Worm (Caenorhabditis elegans) whole organism, L4/young adult: Measurements from ENCODE around the gene cal-7.

ENCODE experiments used
- W03F9.2 ChIP-seq: fragments of 150-350 bp; optimal IDR thresholded peaks from 2 replicates; lab custom pipeline; 2014; ENCODE audit warnings: missing biosample characterization, missing genetic modification characterization
- dao-5 ChIP-seq: sonication (generic microtip); optimal IDR thresholded peaks from 2 replicates; lab custom pipeline; 2016; ENCODE audit warnings: missing genotype, missing genetic modification characterization, moderate library complexity, missing compliant biosample characterization
- him-1 ChIP-seq: sonication (generic microtip); optimal IDR thresholded peaks from 2 replicates; lab custom pipeline; 2016; ENCODE audit warnings: missing genotype, missing genetic modification reagents, missing genetic modification characterization, missing compliant biosample characterization

The cal-7 gene

DNA sequence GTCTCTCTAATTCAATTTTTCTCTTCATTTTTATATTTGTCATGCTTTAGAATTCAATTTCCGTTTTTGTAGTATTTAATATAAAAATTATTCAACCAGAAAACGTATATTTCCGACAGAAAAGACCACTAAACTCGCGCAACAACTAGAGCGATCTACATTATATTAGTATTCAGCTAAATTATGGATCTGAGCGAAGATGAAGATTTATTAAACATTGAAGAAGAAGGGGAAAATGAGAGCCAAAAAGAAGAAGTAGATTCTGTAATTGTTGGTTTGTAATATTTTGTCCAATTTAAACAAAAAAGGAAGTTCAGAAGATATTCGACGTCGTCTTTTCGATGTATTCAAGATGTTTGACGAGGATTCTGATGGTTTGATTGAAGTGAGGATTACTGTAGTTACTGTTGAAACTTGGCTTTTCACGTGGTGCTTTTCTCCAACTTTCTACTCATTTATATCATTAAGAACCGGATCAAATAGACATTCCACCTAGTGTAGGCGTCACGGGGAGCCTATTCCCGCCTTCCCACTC, at the start of gene cal-7:
Gene cal-7, plus strand, starts transcription at position 184 of the 535 bp plus-strand sequence.
- no peak for TF ChIP-seq him-1 (tag; lab: Kevin White, UChicago)
- TF ChIP-seq W03F9.2 (tag; lab: Kevin White, UChicago): no peak
- TF ChIP-seq dao-5 (tag; lab: Kevin White, UChicago): no peak

- TF ChIP-seq him-1 (tag; lab: Kevin White, UChicago) (no peak), W03F9.2 (tag; lab: Kevin White, UChicago) (no peak), dao-5 (tag; lab: Kevin White, UChicago) (no peak)
Observed at ce11 chrV:9685559-9685958, 48.3 kb upstream of the cal-7 start, which contains the start of gene ZK287.4. Gene ZK287.4 (minus strand): TSS chrV:9685659.

- TF ChIP-seq him-1 (tag; lab: Kevin White, UChicago): no peak
- no peak for TF ChIP-seq dao-5 (tag; lab: Kevin White, UChicago)
- no peak for TF ChIP-seq W03F9.2 (tag; lab: Kevin White, UChicago)
Observed at ce11 chrV:9689364-9689763, 44.5 kb upstream of the cal-7 start.

DNA sequence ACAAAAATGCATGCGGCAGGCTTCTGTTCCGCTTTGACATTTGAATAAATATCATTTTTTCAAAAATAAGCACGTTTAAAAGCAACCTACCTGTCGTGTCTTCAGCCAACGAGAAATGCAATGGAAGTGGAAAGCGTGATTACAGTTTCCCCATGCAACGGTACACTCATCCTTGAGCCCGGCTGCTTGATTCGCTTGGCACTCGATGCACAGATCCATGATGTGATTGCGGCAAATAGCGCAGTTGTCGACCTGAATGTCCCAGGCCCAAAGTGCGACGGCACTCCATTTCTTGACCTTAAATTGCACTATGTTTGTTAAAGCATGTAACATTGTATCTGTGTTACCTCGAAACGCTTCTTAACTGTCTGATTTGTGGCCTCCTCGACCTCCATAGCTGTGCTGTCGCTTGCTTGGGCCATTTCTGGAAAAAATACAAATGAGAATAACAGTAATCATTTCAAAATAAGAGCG, 43.8 kb upstream of the cal-7 start, which contains the start of gene rbx-1:
Gene rbx-1, minus strand, starts transcription at position 424 of the 474 bp plus-strand sequence.
- TF ChIP-seq dao-5 (tag; lab: Kevin White, UChicago) (no peak), him-1 (tag; lab: Kevin White, UChicago) (no peak), W03F9.2 (tag; lab: Kevin White, UChicago) (no peak)

DNA sequence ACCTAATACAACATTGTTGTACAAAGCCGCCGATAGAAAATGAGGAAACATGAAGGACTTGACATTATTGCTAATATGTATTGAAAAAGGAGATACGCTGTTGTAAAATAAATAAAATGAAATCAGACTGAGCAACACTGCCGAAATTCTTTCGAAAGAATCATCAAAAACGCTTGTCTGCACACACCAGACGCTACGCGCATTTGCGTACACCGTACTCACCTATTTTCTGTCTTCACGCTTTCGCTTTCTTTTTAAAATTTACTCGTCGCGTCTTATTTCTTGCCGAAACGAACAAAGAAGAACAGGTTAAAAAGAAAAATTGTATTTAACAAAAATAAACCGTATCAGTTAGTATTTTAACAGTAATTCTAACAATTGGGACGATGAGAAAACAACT, 43.2 kb upstream of the cal-7 start:
- TF ChIP-seq W03F9.2 (tag; lab: Kevin White, UChicago): peak; percentile 84
- no peak for TF ChIP-seq him-1 (tag; lab: Kevin White, UChicago)

- TF ChIP-seq W03F9.2 (tag; lab: Kevin White, UChicago) (no peak), him-1 (tag; lab: Kevin White, UChicago) (peak; percentile 4)
Observed at ce11 chrV:9692109-9692581, 41.8 kb upstream of the cal-7 start, which contains the start of gene ztf-9. Gene ztf-9 (minus strand): TSS chrV:9692159.

DNA sequence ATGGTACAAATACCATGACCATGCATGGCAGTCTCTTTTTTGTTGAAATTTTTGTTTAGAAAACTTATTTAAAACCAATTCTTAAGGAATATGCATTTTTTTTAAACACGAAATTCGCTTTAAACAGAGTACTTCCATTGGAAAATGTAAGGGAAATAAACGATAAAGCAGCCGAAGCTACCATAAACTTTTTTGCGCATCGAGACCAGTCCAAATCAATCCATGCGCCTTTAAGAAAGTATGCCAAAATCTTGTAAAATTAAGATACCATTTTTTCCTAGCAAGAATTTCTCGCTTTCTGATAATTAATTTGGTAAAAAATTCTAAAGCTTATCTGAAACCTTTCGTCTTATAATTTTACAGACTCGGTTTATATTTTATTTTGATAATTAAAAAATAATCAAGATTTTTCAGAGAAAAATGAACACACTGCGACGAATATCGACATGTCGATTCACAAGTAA, 41.2 kb upstream of the cal-7 start, which contains the start of gene ZK287.7:
Gene ZK287.7, plus strand, starts transcription at position 414 of the 464 bp plus-strand sequence.
- no peak for TF ChIP-seq W03F9.2 (tag; lab: Kevin White, UChicago)
- TF ChIP-seq him-1 (tag; lab: Kevin White, UChicago): no peak

DNA sequence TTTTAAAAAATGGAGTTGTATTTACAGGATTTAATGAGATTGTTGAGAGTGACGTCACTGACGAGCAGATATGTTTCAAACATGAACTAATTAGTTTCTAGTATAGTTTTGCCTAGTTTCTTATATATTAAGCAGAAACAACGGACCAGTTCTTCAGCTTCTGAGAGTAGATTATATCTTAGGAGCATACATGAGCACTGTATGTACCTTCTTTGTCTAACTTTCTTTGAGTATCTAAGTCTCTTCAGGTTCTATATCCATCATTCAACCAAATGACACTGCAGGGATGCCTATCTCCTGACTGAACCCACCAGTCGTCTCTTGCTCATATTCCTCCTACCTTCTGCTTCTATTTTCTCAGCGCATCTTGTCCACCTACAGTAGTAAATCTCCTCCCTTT, 37.2 kb upstream of the cal-7 start, which contains the start of gene her-1:
Gene her-1, plus strand, starts transcription at position 301 of the 400 bp plus-strand sequence.
- no peak for TF ChIP-seq W03F9.2 (tag; lab: Kevin White, UChicago)
- no peak for TF ChIP-seq him-1 (tag; lab: Kevin White, UChicago)
- no peak for TF ChIP-seq dao-5 (tag; lab: Kevin White, UChicago)

- TF ChIP-seq dao-5 (tag; lab: Kevin White, UChicago) (no peak), W03F9.2 (tag; lab: Kevin White, UChicago) (no peak)
Observed at ce11 chrV:9699216-9699615, 34.7 kb upstream of the cal-7 start.

ce11 chrV:9701861-9702260, 32.0 kb upstream of the cal-7 start:
- TF ChIP-seq him-1 (tag; lab: Kevin White, UChicago) (no peak), W03F9.2 (tag; lab: Kevin White, UChicago) (no peak), dao-5 (tag; lab: Kevin White, UChicago) (no peak)

DNA sequence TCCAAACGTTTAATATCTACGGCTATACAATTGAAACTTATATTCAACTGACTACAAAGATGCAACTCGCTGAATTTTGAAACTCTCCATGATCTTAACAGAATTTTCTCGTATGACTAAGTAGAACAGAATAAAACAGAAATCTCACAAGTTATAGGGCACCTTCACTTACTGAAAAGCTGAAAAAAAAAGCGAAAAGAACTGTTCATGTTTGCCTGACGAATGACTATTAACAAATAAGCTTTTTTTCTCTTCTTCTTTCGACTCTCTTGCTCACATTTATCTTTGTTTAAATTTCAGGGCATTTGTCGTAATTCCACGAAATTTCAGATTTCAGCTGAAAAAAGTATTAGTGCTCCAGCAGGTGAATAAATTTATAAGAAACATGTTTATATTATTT, 31.1 kb upstream of the cal-7 start, which contains the start of gene xbx-6:
Gene xbx-6, plus strand, starts transcription at position 301 of the 400 bp plus-strand sequence.
- TF ChIP-seq dao-5 (tag; lab: Kevin White, UChicago): no peak
- TF ChIP-seq W03F9.2 (tag; lab: Kevin White, UChicago): no peak
- TF ChIP-seq him-1 (tag; lab: Kevin White, UChicago): no peak

DNA sequence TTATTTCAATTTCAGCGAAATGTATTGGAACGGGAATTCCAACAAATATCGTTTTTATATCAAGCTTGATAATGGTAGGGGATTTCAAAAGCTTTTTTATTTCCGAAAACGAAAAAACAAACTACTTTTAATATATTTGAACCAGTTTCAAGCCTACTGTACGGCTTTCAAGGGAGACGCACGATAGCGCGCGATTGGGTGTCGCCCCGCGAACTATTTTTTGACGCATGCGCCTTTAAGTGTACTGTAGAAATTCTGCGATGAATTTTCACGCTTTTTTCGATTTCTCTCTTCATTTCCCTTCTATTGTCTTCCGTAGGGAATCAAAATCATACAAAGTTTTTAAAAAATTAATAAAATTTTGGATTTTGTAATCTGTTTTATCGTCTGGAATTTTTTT, 30.4 kb upstream of the cal-7 start:
- no peak for TF ChIP-seq W03F9.2 (tag; lab: Kevin White, UChicago)
- TF ChIP-seq him-1 (tag; lab: Kevin White, UChicago): no peak
- no peak for TF ChIP-seq dao-5 (tag; lab: Kevin White, UChicago)

- TF ChIP-seq W03F9.2 (tag; lab: Kevin White, UChicago) (no peak), him-1 (tag; lab: Kevin White, UChicago) (no peak)
Observed at ce11 chrV:9704399-9704798, 29.5 kb upstream of the cal-7 start.

DNA sequence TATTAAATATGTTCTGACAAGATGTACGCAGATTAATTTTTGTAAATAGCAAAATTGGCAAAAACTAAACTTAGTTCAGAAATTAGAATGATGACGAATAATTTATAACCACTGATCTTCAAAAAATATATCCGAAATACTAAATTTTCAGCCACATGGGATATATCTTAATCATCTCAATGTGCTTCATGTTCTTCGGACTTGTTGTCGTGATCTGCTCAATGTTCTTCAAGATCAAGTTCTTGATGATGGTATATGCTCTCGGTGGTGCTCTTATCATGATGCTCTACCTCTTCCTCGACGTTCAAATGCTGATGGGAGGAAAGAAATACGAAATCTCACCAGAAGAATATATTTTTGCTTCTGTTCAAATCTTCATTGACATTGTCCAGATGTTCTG, 27.3 kb upstream of the cal-7 start:
- TF ChIP-seq him-1 (tag; lab: Kevin White, UChicago) (no peak), W03F9.2 (tag; lab: Kevin White, UChicago) (no peak), dao-5 (tag; lab: Kevin White, UChicago) (no peak)
